Fruit fly (Drosophila melanogaster): Measurements from ENCODE around the gene CG14369.

The CG14369 gene

dm6 chr3R:13612333-13612732 is 19.9 kb upstream of the CG14369 start, which contains the start of gene CG9757:
Gene CG9757 (minus strand): TSS chr3R:13612433.
- TF ChIP-seq crc (GFP tag; optimal IDR thresholded peaks at IDR 0.05) (no peak), ATbp (GFP tag; optimal IDR thresholded peaks at IDR 0.05) (no peak), CG13894 (tag; optimal IDR thresholded peaks at IDR 0.05) (peak; percentile 13), Drgx (GFP tag; IDR thresholded peaks at IDR 0.05) (no peak), Abd-B (GFP tag; optimal IDR thresholded peaks at IDR 0.05) (no peak), HLHmδ (GFP tag; optimal IDR thresholded peaks at IDR 0.05) (no peak), jumu (GFP tag; optimal IDR thresholded peaks at IDR 0.05) (no peak), CG15011 (GFP tag; optimal IDR thresholded peaks at IDR 0.05) (no peak), abd-A (tag; optimal IDR thresholded peaks at IDR 0.05) (peak; percentile 77), CG10565 (GFP tag; optimal IDR thresholded peaks at IDR 0.05) (no peak), emc (GFP tag; optimal IDR thresholded peaks at IDR 0.05) (no peak), Dad (GFP tag; optimal IDR thresholded peaks at IDR 0.05) (no peak)

- TF ChIP-seq lola (GFP tag; optimal IDR thresholded peaks at IDR 0.05) (no peak), Bteb2 (GFP tag; optimal IDR thresholded peaks at IDR 0.05) (no peak), CG9215 (GFP tag; IDR thresholded peaks at IDR 0.05) (no peak), CG18764 (GFP tag; optimal IDR thresholded peaks at IDR 0.05) (no peak), caup (GFP tag; optimal IDR thresholded peaks at IDR 0.05; ENCODE audit: severe bottlenecking) (no peak), Chrac-16 (GFP tag; optimal IDR thresholded peaks at IDR 0.05) (no peak)
Observed at dm6 chr3R:13609146-13609545, 16.7 kb upstream of the CG14369 start, which contains the start of gene CG9759. Gene CG9759 (minus strand): TSS chr3R:13609246.

dm6 chr3R:13600539-13600938 is 8.1 kb upstream of the CG14369 start:
- 0 out of 2 replicates have a peak, but pooled peaks have one; percentile 37 for TF ChIP-seq stc (GFP tag; IDR thresholded peaks at IDR 0.05)
- TF ChIP-seq CG9932 (GFP tag; IDR thresholded peaks at IDR 0.05): peak; percentile 32; the same call in 1 of the 2 replicates
- TF ChIP-seq pb (GFP tag; optimal IDR thresholded peaks at IDR 0.05): no peak
- no peak for TF ChIP-seq NFAT (GFP tag; IDR thresholded peaks at IDR 0.05)
- TF ChIP-seq CG7928 (GFP tag; optimal IDR thresholded peaks at IDR 0.05): no peak
- peak; percentile 61 for TF ChIP-seq CG2678 (tag; optimal IDR thresholded peaks at IDR 0.05)
- TF ChIP-seq CG13624 (GFP tag; optimal IDR thresholded peaks at IDR 0.05): no peak
- no peak for TF ChIP-seq CG6272 (GFP tag; IDR thresholded peaks at IDR 0.05)
- peak; percentile 5 for TF ChIP-seq Deaf1 (tag; optimal IDR thresholded peaks at IDR 0.05)
- TF ChIP-seq CG30403 (GFP tag; optimal IDR thresholded peaks at IDR 0.05): peak; percentile 23
- TF ChIP-seq CG8924 (tag; optimal IDR thresholded peaks at IDR 0.05): peak; percentile 6
- peak; percentile 27 for TF ChIP-seq scrt (GFP tag; optimal IDR thresholded peaks at IDR 0.05)
- TF ChIP-seq cwo (GFP tag; optimal IDR thresholded peaks at IDR 0.05): peak; percentile 32
- peak; percentile 37; the same call in 1 of the 2 replicates for TF ChIP-seq CG31441 (GFP tag; IDR thresholded peaks at IDR 0.05)
- 0 out of 2 replicates have a peak, but pooled peaks have one; percentile 14 for TF ChIP-seq CG3847 (GFP tag; IDR thresholded peaks at IDR 0.05)
- peak; percentile 32 for TF ChIP-seq CG13424 (tag; optimal IDR thresholded peaks at IDR 0.05)
- TF ChIP-seq Meics (GFP tag; optimal IDR thresholded peaks at IDR 0.05): peak; percentile 52
- peak; percentile 28 for TF ChIP-seq CG13296 (GFP tag; optimal IDR thresholded peaks at IDR 0.05)
- TF ChIP-seq gem (tag; optimal IDR thresholded peaks at IDR 0.05): peak; percentile 61
- peak; percentile 47; the same call in 1 of the 2 replicates for TF ChIP-seq CG6689 (GFP tag; IDR thresholded peaks at IDR 0.05)
- no peak for TF ChIP-seq vfl (GFP tag; optimal IDR thresholded peaks at IDR 0.05)
- peak; percentile 21; the same call in 1 of the 2 replicates for TF ChIP-seq CG4404 (GFP tag; IDR thresholded peaks at IDR 0.05)
- peak; percentile 37 for TF ChIP-seq CoRest (tag; optimal IDR thresholded peaks at IDR 0.05)
- TF ChIP-seq CG14667 (GFP tag; IDR thresholded peaks at IDR 0.05): 0 out of 2 replicates have a peak, but pooled peaks have one; percentile 11
- no peak for TF ChIP-seq Poxn (GFP tag; IDR thresholded peaks at IDR 0.05)
- TF ChIP-seq CG15269 (tag; optimal IDR thresholded peaks at IDR 0.05): peak; percentile 7
- peak; percentile 24 for TF ChIP-seq Fer3 (tag; optimal IDR thresholded peaks at IDR 0.05)
- no peak for TF ChIP-seq H15 (GFP tag; IDR thresholded peaks at IDR 0.05)
- no peak for TF ChIP-seq gce (GFP tag; IDR thresholded peaks at IDR 0.05)
- no peak for TF ChIP-seq hkb (optimal IDR thresholded peaks at IDR 0.05)
- TF ChIP-seq hkb (GFP tag; IDR thresholded peaks at IDR 0.05): peak; percentile 57

Data from whole organism, embryonic.